Worm (Caenorhabditis elegans): Measurements from ENCODE around the gene K07H8.7.

DNA sequence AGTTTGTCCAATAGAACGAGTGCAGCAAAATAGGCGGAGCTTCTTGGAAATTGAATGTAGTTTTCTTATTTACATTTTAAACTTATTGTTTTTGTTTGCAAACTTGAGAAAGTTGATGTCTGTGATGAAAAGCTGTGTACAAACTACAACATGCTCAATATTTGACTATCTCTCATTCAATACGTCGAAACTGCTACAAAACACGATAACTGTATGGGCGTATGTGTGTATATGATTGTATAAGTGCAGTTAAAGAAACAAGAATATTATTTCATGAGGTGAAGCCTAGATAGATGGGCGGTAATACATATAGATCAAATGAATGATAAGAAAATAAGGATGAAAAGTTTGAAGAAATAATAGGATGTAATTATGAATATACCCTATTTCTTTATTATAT lies 20.2 kb downstream of the K07H8.7 start:
- TF ChIP-seq dve-1 (tag; optimal IDR thresholded peaks at IDR 0.05) (no peak), ama-1 (optimal IDR thresholded peaks at IDR 0.05) (no peak), pax-1 (tag; optimal IDR thresholded peaks at IDR 0.05) (no peak), ceh-48 (tag; optimal IDR thresholded peaks at IDR 0.05) (no peak), odd-2 (tag; optimal IDR thresholded peaks at IDR 0.05) (no peak), dmd-4 (tag; optimal IDR thresholded peaks at IDR 0.05; ENCODE audit: borderline replicate concordance) (no peak), ceh-2 (tag; optimal IDR thresholded peaks at IDR 0.05) (no peak), ceh-9 (tag; optimal IDR thresholded peaks at IDR 0.05) (no peak), fkh-10 (GFP tag; optimal IDR thresholded peaks at IDR 0.05) (no peak), unc-55 (GFP tag; optimal IDR thresholded peaks at IDR 0.05) (no peak), ceh-6 (GFP tag; optimal IDR thresholded peaks at IDR 0.05) (no peak), hlh-13 (GFP tag; optimal IDR thresholded peaks at IDR 0.05) (no peak), pag-3 (tag; optimal IDR thresholded peaks at IDR 0.05; ENCODE audit: borderline replicate concordance) (no peak)

Data from whole organism, late embryonic.